Fruit fly (Drosophila melanogaster) whole organism, embryonic: ENCODE measurements around the gene Epp.

Experiments used
- Ada2b ChIP-seq: fragments of 200-800 bp; sonication (Bioruptor generic); IDR thresholded peaks from 2 replicates; pipeline ENCODE4 v1.3.6; 2022; ENCODE audit warnings: missing biosample characterization, missing genetic modification characterization
- CG10979 ChIP-seq: fragments of 200-800 bp; sonication (Bioruptor generic); optimal IDR thresholded peaks from 2 replicates; lab custom pipeline; 2018; ENCODE audit warnings: missing biosample characterization, mild to moderate bottlenecking, missing genetic modification characterization, moderate library complexity
- CG12299 ChIP-seq: fragments of 200-800 bp; sonication (Bioruptor generic); optimal IDR thresholded peaks from 2 replicates; lab custom pipeline; 2018; ENCODE audit warnings: missing biosample characterization, mild to moderate bottlenecking, missing genetic modification characterization
- CG12769 ChIP-seq: fragments of 200-800 bp; sonication (Bioruptor generic); optimal IDR thresholded peaks from 2 replicates; lab custom pipeline; 2019; ENCODE audit warnings: missing biosample characterization, mild to moderate bottlenecking, missing genetic modification characterization, moderate library complexity
- CG14014 ChIP-seq: fragments of 200-800 bp; sonication (Bioruptor generic); IDR thresholded peaks from 2 replicates; pipeline ENCODE4 v1.3.6; 2022; ENCODE audit warnings: missing biosample characterization, missing genetic modification characterization
- CG15011 ChIP-seq: fragments of 200-800 bp; sonication (Bioruptor generic); optimal IDR thresholded peaks from 3 replicates; lab custom pipeline; 2018; ENCODE audit warnings: missing biosample characterization, mild to moderate bottlenecking, missing genetic modification characterization
- CG15479 ChIP-seq: fragments of 200-800 bp; sonication (Bioruptor generic); optimal IDR thresholded peaks from 3 replicates; lab custom pipeline; 2019; ENCODE audit warnings: missing biosample characterization, mild to moderate bottlenecking, missing genetic modification characterization, moderate library complexity
- CG16813 ChIP-seq: fragments of 200-800 bp; sonication (Bioruptor generic); IDR thresholded peaks from 3 replicates; pipeline ENCODE4 v1.3.6; 2022; ENCODE audit warnings: missing biosample characterization, missing genetic modification characterization; ENCODE audit not compliant: partially characterized antibody
- CG17328 ChIP-seq: fragments of 200-800 bp; sonication (Bioruptor generic); IDR thresholded peaks from 2 replicates; pipeline ENCODE4 v1.3.6; 2022; ENCODE audit warnings: missing biosample characterization, missing genetic modification characterization
- CG18476 ChIP-seq: fragments of 200-800 bp; sonication (Bioruptor generic); optimal IDR thresholded peaks from 2 replicates; lab custom pipeline; 2016; ENCODE audit warnings: missing biosample characterization, mild to moderate bottlenecking, missing genetic modification characterization
- CG4730 ChIP-seq: fragments of 200-800 bp; sonication (Bioruptor generic); IDR thresholded peaks from 2 replicates; pipeline ENCODE4 v1.3.6; 2022; ENCODE audit warnings: missing biosample characterization, missing genetic modification characterization
- CG6175 ChIP-seq: fragments of 200-800 bp; sonication (Bioruptor generic); IDR thresholded peaks from 3 replicates; pipeline ENCODE4 v1.3.6; 2022; ENCODE audit warnings: missing biosample characterization, missing genetic modification characterization
- CG7987 ChIP-seq: fragments of 200-800 bp; sonication (Bioruptor generic); optimal IDR thresholded peaks from 2 replicates; lab custom pipeline; 2018; ENCODE audit warnings: missing biosample characterization, mild to moderate bottlenecking, missing genetic modification characterization, moderate library complexity
- CG8281 ChIP-seq: fragments of 200-800 bp; sonication (Bioruptor generic); optimal IDR thresholded peaks from 2 replicates; lab custom pipeline; 2018; ENCODE audit warnings: missing biosample characterization, mild to moderate bottlenecking, missing genetic modification characterization, moderate library complexity
- CG8359 ChIP-seq: fragments of 200-800 bp; sonication (Bioruptor generic); optimal IDR thresholded peaks from 2 replicates; lab custom pipeline; 2017; ENCODE audit warnings: missing biosample characterization, mild to moderate bottlenecking, missing genetic modification characterization, borderline replicate concordance
- CG8478 ChIP-seq: fragments of >200 bp; optimal IDR thresholded peaks from 2 replicates; lab custom pipeline; 2018
- CG8765 ChIP-seq: fragments of 200-800 bp; sonication (Bioruptor generic); IDR thresholded peaks from 2 replicates; pipeline ENCODE4 v1.3.6; 2022; ENCODE audit warnings: missing biosample characterization, missing genetic modification characterization
- Deaf1 ChIP-seq: fragments of 200-800 bp; optimal IDR thresholded peaks from 3 replicates; lab custom pipeline; 2019; ENCODE audit warnings: missing biosample characterization, mild to moderate bottlenecking, missing genetic modification characterization, moderate library complexity
- HLH54F ChIP-seq: fragments of 200-800 bp; sonication (Bioruptor generic); optimal IDR thresholded peaks from 3 replicates; lab custom pipeline; 2016; ENCODE audit warnings: missing biosample characterization, missing genetic modification characterization
- MESR4 ChIP-seq: fragments of 200-800 bp; sonication (Bioruptor generic); optimal IDR thresholded peaks from 2 replicates; lab custom pipeline; 2018; ENCODE audit warnings: missing biosample characterization, mild to moderate bottlenecking, missing genetic modification characterization, moderate library complexity
- Sin3A ChIP-seq: fragments of >200 bp; optimal IDR thresholded peaks from 2 replicates; lab custom pipeline; 2018
- Sox100B ChIP-seq: fragments of 200-800 bp; sonication (Bioruptor generic); optimal IDR thresholded peaks from 3 replicates; lab custom pipeline; 2018; ENCODE audit warnings: missing biosample characterization, mild to moderate bottlenecking, missing genetic modification characterization
- Vsx1 ChIP-seq: fragments of 200-800 bp; sonication (Bioruptor generic); optimal IDR thresholded peaks from 2 replicates; lab custom pipeline; 2017; ENCODE audit warnings: missing biosample characterization, mild to moderate bottlenecking, missing genetic modification characterization, missing genetic modification reagents
- fd96Cb ChIP-seq: fragments of 200-800 bp; sonication (Bioruptor generic); optimal IDR thresholded peaks from 2 replicates; lab custom pipeline; 2018; ENCODE audit warnings: missing biosample characterization, mild to moderate bottlenecking, missing genetic modification characterization, moderate library complexity
- gfzf ChIP-seq: fragments of 200-800 bp; sonication (Bioruptor generic); optimal IDR thresholded peaks from 2 replicates; lab custom pipeline; 2016; ENCODE audit warnings: missing biosample characterization, mild to moderate bottlenecking, missing genetic modification characterization, moderate library complexity
- gro ChIP-seq: fragments of 200-800 bp; sonication (Bioruptor generic); optimal IDR thresholded peaks from 2 replicates; lab custom pipeline; 2016; ENCODE audit warnings: missing biosample characterization, missing genetic modification characterization
- gt ChIP-seq: fragments of 200-800 bp; sonication (Bioruptor generic); IDR thresholded peaks from 2 replicates; pipeline ENCODE4 v1.3.6; 2022; ENCODE audit warnings: missing biosample characterization, missing genetic modification characterization
- ham ChIP-seq: fragments of 200-800 bp; sonication (Bioruptor generic); IDR thresholded peaks from 2 replicates; pipeline ENCODE4 v1.3.6; 2022; ENCODE audit warnings: missing biosample characterization, missing genetic modification characterization
- maf-S ChIP-seq: fragments of 200-800 bp; sonication (Bioruptor generic); optimal IDR thresholded peaks from 2 replicates; lab custom pipeline; 2016; ENCODE audit warnings: missing biosample characterization, missing genetic modification characterization
- pan ChIP-seq, 4 experiments: fragments of >200 bp in 3 of 4; fragments of 200-800 bp in 1 of 4; sonication (Bioruptor generic) in 1 of 4; optimal IDR thresholded peaks in 3 of 4; IDR thresholded peaks in 1 of 4; 2 replicates each; pipeline versions ENCODE4 v1.3.6 to Lab custom; 2017 to 2022; ENCODE audit warnings: missing biosample characterization in 2 of 4, missing genetic modification characterization in 2 of 4, mixed read lengths in 1 of 4
- pb ChIP-seq: fragments of 200-800 bp; sonication (Bioruptor generic); optimal IDR thresholded peaks from 3 replicates; lab custom pipeline; 2016; ENCODE audit warnings: missing biosample characterization, missing genetic modification characterization
- pfk ChIP-seq: fragments of 200-800 bp; sonication (Bioruptor generic); optimal IDR thresholded peaks from 2 replicates; lab custom pipeline; 2018; ENCODE audit warnings: missing biosample characterization, mild to moderate bottlenecking, missing genetic modification characterization, moderate library complexity
- pum ChIP-seq: fragments of 200-800 bp; sonication (Bioruptor generic); optimal IDR thresholded peaks from 2 replicates; lab custom pipeline; 2016; ENCODE audit warnings: missing biosample characterization, missing genetic modification characterization
- run ChIP-seq: fragments of 200-800 bp; sonication (Bioruptor generic); optimal IDR thresholded peaks from 3 replicates; lab custom pipeline; 2018; ENCODE audit warnings: missing biosample characterization, mild to moderate bottlenecking, missing genetic modification characterization
- salm ChIP-seq: fragments of 200-800 bp; sonication (Bioruptor generic); optimal IDR thresholded peaks from 2 replicates; lab custom pipeline; 2018; ENCODE audit warnings: missing biosample characterization, mild to moderate bottlenecking, missing genetic modification characterization
- sr ChIP-seq: fragments of 200-800 bp; sonication (Bioruptor generic); IDR thresholded peaks from 3 replicates; pipeline ENCODE4 v1.3.6; 2022; ENCODE audit warnings: missing biosample characterization, missing genetic modification characterization
- trh ChIP-seq: fragments of 200-800 bp; sonication (Bioruptor generic); optimal IDR thresholded peaks from 2 replicates; lab custom pipeline; 2016; ENCODE audit warnings: missing biosample characterization, missing genetic modification characterization

Epp gene

dm6 chr3R:24010637-24011214, 18.0 kb upstream of the Epp start (continued):
- TF ChIP-seq pan (optimal IDR thresholded peaks at IDR 0.05; lab: Kevin White, UChicago) (no peak), pan (GFP tag; optimal IDR thresholded peaks at IDR 0.05 in 1 of 2, IDR thresholded peaks at IDR 0.05 in 1 of 2) (peak in 1 of 2 experiments; percentile 76), MESR4 (GFP tag; lab: Kevin White, UChicago) (no peak), gt (no peak), run (tag; lab: Kevin White, UChicago) (no peak), Sin3A (lab: Kevin White, UChicago) (no peak), maf-S (GFP tag; lab: Kevin White, UChicago) (no peak), gfzf (GFP tag; lab: Kevin White, UChicago) (no peak), Vsx1 (peak; percentile 11), CG8359 (GFP tag; lab: Kevin White, UChicago) (no peak), trh (no peak), CG14014 (peak; percentile 78), Ada2b (GFP tag; lab: Robert Waterston, UW) (peak; percentile 78), CG16813 (GFP tag; lab: Robert Waterston, UW) (no peak), ham (GFP tag; lab: Robert Waterston, UW) (no peak), fd96Cb (peak; percentile 26), CG15011 (GFP tag; lab: Kevin White, UChicago) (peak; percentile 25), CG12299 (tag; lab: Kevin White, UChicago) (peak; percentile 18), pum (GFP tag; lab: Kevin White, UChicago) (no peak), CG10979 (tag; lab: Kevin White, UChicago) (peak; percentile 22), CG8765 (GFP tag; lab: Robert Waterston, UW) (no peak), CG17328 (0 out of 2 replicates have a peak, but pooled peaks have one; percentile 30), CG7987 (GFP tag; lab: Kevin White, UChicago) (no peak), pfk (GFP tag; lab: Kevin White, UChicago) (no peak), salm (tag; lab: Kevin White, UChicago) (no peak), gro (GFP tag; lab: Kevin White, UChicago) (no peak), HLH54F (no peak), Deaf1 (tag; lab: Kevin White, UChicago) (peak; percentile 26), Sox100B (peak; percentile 18), CG8478 (lab: Kevin White, UChicago) (no peak), pb (GFP tag; lab: Kevin White, UChicago) (no peak), CG15479 (GFP tag; lab: Kevin White, UChicago) (no peak), CG4730 (GFP tag; lab: Robert Waterston, UW) (peak; percentile 56)
- TF ChIP-seq, all 482 proteins: peak for 226

DNA sequence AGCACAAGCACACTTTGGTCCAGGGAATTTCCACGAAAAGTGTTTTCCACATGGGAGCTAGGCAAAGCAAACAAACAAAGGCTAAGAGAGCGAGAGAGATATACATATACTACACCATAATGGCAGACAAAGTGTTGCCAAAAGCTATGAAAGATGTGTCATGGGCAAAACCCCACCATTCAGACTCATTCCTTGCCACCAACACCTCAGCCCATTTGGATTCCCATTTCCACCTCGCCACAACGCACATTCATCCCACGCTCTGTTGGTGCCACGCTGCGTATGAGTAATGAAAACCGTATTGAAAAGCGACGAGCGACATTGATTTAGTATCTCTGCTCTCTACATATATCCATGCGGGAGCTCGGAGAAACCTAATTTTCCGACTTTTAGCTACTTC, 16.2 kb upstream of the Epp start:
- TF ChIP-seq CG12769 (tag; lab: Kevin White, UChicago) (peak; percentile 79), sr (GFP tag; lab: Robert Waterston, UW) (peak; percentile 84), CG18476 (GFP tag; lab: Kevin White, UChicago) (no peak), CG8281 (tag; lab: Kevin White, UChicago) (no peak), CG6175 (GFP tag; lab: Robert Waterston, UW) (peak; percentile 53; the same call in 1 of the 3 replicates)
